Fruit fly (Drosophila melanogaster): ENCODE measurements around the gene unc-119.

The unc-119 gene

dm6 chrX:7307478-7308200, 16.5 kb upstream of the unc-119 start, which contains the start of gene brk:
TSS of gene brk (plus strand) at chrX:7307939.
- TF ChIP-seq Crg-1 (GFP tag; optimal IDR thresholded peaks at IDR 0.05) (no peak), Mnt (GFP tag; optimal IDR thresholded peaks at IDR 0.05) (peak; percentile 73), CG33017 (tag; optimal IDR thresholded peaks at IDR 0.05) (no peak), CG12768 (GFP tag; optimal IDR thresholded peaks at IDR 0.05) (no peak), cic (GFP tag; optimal IDR thresholded peaks at IDR 0.05) (peak; percentile 77), ovo (GFP tag; optimal IDR thresholded peaks at IDR 0.05) (no peak), CG7045 (GFP tag; optimal IDR thresholded peaks at IDR 0.05) (no peak), cnc (optimal IDR thresholded peaks at IDR 0.05) (no peak), toe (GFP tag; optimal IDR thresholded peaks at IDR 0.05) (no peak), kay (GFP tag; ENCODE audit: borderline replicate concordance) (no peak), bab1 (GFP tag; optimal IDR thresholded peaks at IDR 0.05) (peak; percentile 71), CG5204 (GFP tag; optimal IDR thresholded peaks at IDR 0.05) (no peak), CG14711 (tag; optimal IDR thresholded peaks at IDR 0.05) (no peak), CG11617 (GFP tag; optimal IDR thresholded peaks at IDR 0.05) (no peak), tj (GFP tag; optimal IDR thresholded peaks at IDR 0.05) (peak; percentile 81), Clk (GFP tag; optimal IDR thresholded peaks at IDR 0.05) (peak; percentile 56), Hr96 (GFP tag; optimal IDR thresholded peaks at IDR 0.05) (peak; percentile 28), CG7101 (tag; optimal IDR thresholded peaks at IDR 0.05) (no peak), CG1620 (GFP tag; optimal IDR thresholded peaks at IDR 0.05) (no peak), pad (GFP tag; optimal IDR thresholded peaks at IDR 0.05) (peak; percentile 24)

- TF ChIP-seq bab1 (GFP tag; optimal IDR thresholded peaks at IDR 0.05): peak; percentile 27
- TF ChIP-seq CG5204 (GFP tag; optimal IDR thresholded peaks at IDR 0.05): peak; percentile 64
- no peak for TF ChIP-seq Crg-1 (GFP tag; optimal IDR thresholded peaks at IDR 0.05)
- peak; percentile 56 for TF ChIP-seq toe (GFP tag; optimal IDR thresholded peaks at IDR 0.05)
- TF ChIP-seq CG7101 (tag; optimal IDR thresholded peaks at IDR 0.05): peak; percentile 81
- peak; percentile 57 for TF ChIP-seq pad (GFP tag; optimal IDR thresholded peaks at IDR 0.05)
- TF ChIP-seq Mnt (GFP tag; optimal IDR thresholded peaks at IDR 0.05): no peak
- peak; percentile 49 for TF ChIP-seq CG33017 (tag; optimal IDR thresholded peaks at IDR 0.05)
- TF ChIP-seq CG12768 (GFP tag; optimal IDR thresholded peaks at IDR 0.05): peak; percentile 65
- peak; percentile 67 for TF ChIP-seq ovo (GFP tag; optimal IDR thresholded peaks at IDR 0.05)
- peak; percentile 76 for TF ChIP-seq tj (GFP tag; optimal IDR thresholded peaks at IDR 0.05)
- peak; percentile 60 for TF ChIP-seq CG1620 (GFP tag; optimal IDR thresholded peaks at IDR 0.05)
- TF ChIP-seq Clk (GFP tag; optimal IDR thresholded peaks at IDR 0.05): peak; percentile 78
- TF ChIP-seq cic (GFP tag; optimal IDR thresholded peaks at IDR 0.05): peak; percentile 62
- TF ChIP-seq cnc (optimal IDR thresholded peaks at IDR 0.05): no peak
- TF ChIP-seq kay (GFP tag; ENCODE audit: borderline replicate concordance): peak; percentile 90
- TF ChIP-seq CG7045 (GFP tag; optimal IDR thresholded peaks at IDR 0.05): peak; percentile 73
- TF ChIP-seq CG14711 (tag; optimal IDR thresholded peaks at IDR 0.05): peak; percentile 76
- TF ChIP-seq CG11617 (GFP tag; optimal IDR thresholded peaks at IDR 0.05): peak; percentile 92
- TF ChIP-seq Hr96 (GFP tag; optimal IDR thresholded peaks at IDR 0.05): peak; percentile 57
Measured at dm6 chrX:7306538-7307477, 15.7 kb upstream of the unc-119 start.

dm6 chrX:7305753-7306338, 14.7 kb upstream of the unc-119 start:
- TF ChIP-seq tj (GFP tag; optimal IDR thresholded peaks at IDR 0.05) (peak; percentile 52), CG12768 (GFP tag; optimal IDR thresholded peaks at IDR 0.05) (no peak), CG14711 (tag; optimal IDR thresholded peaks at IDR 0.05) (peak; percentile 10), CG5204 (GFP tag; optimal IDR thresholded peaks at IDR 0.05) (no peak), CG33017 (tag; optimal IDR thresholded peaks at IDR 0.05) (no peak), Hr96 (GFP tag; optimal IDR thresholded peaks at IDR 0.05) (no peak), kay (GFP tag; ENCODE audit: borderline replicate concordance) (no peak), Clk (GFP tag; optimal IDR thresholded peaks at IDR 0.05) (no peak), ovo (GFP tag; optimal IDR thresholded peaks at IDR 0.05) (no peak), CG7101 (tag; optimal IDR thresholded peaks at IDR 0.05) (no peak), bab1 (GFP tag; optimal IDR thresholded peaks at IDR 0.05) (peak; percentile 0), cnc (optimal IDR thresholded peaks at IDR 0.05) (no peak), CG1620 (GFP tag; optimal IDR thresholded peaks at IDR 0.05) (no peak), CG7045 (GFP tag; optimal IDR thresholded peaks at IDR 0.05) (no peak), Mnt (GFP tag; optimal IDR thresholded peaks at IDR 0.05) (peak; percentile 29), cic (GFP tag; optimal IDR thresholded peaks at IDR 0.05) (peak; percentile 51), pad (GFP tag; optimal IDR thresholded peaks at IDR 0.05) (no peak), CG11617 (GFP tag; optimal IDR thresholded peaks at IDR 0.05) (no peak), Crg-1 (GFP tag; optimal IDR thresholded peaks at IDR 0.05) (no peak), toe (GFP tag; optimal IDR thresholded peaks at IDR 0.05) (no peak)

- TF ChIP-seq pad (GFP tag; optimal IDR thresholded peaks at IDR 0.05): no peak
- TF ChIP-seq tj (GFP tag; optimal IDR thresholded peaks at IDR 0.05): no peak
- TF ChIP-seq CG12768 (GFP tag; optimal IDR thresholded peaks at IDR 0.05): no peak
- no peak for TF ChIP-seq CG14711 (tag; optimal IDR thresholded peaks at IDR 0.05)
- TF ChIP-seq bab1 (GFP tag; optimal IDR thresholded peaks at IDR 0.05): no peak
- no peak for TF ChIP-seq cnc (optimal IDR thresholded peaks at IDR 0.05)
- no peak for TF ChIP-seq cic (GFP tag; optimal IDR thresholded peaks at IDR 0.05)
- no peak for TF ChIP-seq CG7101 (tag; optimal IDR thresholded peaks at IDR 0.05)
- TF ChIP-seq Hr96 (GFP tag; optimal IDR thresholded peaks at IDR 0.05): no peak
- TF ChIP-seq CG7045 (GFP tag; optimal IDR thresholded peaks at IDR 0.05): no peak
- TF ChIP-seq Clk (GFP tag; optimal IDR thresholded peaks at IDR 0.05): no peak
Measured at dm6 chrX:7304798-7305447, 13.8 kb upstream of the unc-119 start.
